Fruit fly (Drosophila melanogaster): ENCODE measurements around the gene Rheb.

Gene Rheb

dm6 chr3R:5562956-5563355, 5.8 kb upstream of the Rheb start:
- TF ChIP-seq CG2120 (GFP tag; optimal IDR thresholded peaks at IDR 0.05) (no peak), lov (optimal IDR thresholded peaks at IDR 0.05) (no peak), lov (GFP tag; IDR thresholded peaks at IDR 0.05) (0 out of 3 replicates have a peak, but pooled peaks have one; percentile 29), zfh2 (GFP tag; optimal IDR thresholded peaks at IDR 0.05) (no peak), sr (GFP tag; IDR thresholded peaks at IDR 0.05) (0 out of 3 replicates have a peak, but pooled peaks have one; percentile 28), Med (GFP tag) (peak; percentile 61), CG17385 (GFP tag; optimal IDR thresholded peaks at IDR 0.05) (peak; percentile 13), CG10543 (GFP tag; optimal IDR thresholded peaks at IDR 0.05) (no peak), CG14860 (GFP tag; IDR thresholded peaks at IDR 0.05; ENCODE audit: partially characterized antibody) (no peak), crol (GFP tag; IDR thresholded peaks at IDR 0.05) (0 out of 2 replicates have a peak, but pooled peaks have one; percentile 24), pan (optimal IDR thresholded peaks at IDR 0.05) (no peak), pan (GFP tag; optimal IDR thresholded peaks at IDR 0.05 in 1 of 2, IDR thresholded peaks at IDR 0.05 in 1 of 2) (no peak)

DNA sequence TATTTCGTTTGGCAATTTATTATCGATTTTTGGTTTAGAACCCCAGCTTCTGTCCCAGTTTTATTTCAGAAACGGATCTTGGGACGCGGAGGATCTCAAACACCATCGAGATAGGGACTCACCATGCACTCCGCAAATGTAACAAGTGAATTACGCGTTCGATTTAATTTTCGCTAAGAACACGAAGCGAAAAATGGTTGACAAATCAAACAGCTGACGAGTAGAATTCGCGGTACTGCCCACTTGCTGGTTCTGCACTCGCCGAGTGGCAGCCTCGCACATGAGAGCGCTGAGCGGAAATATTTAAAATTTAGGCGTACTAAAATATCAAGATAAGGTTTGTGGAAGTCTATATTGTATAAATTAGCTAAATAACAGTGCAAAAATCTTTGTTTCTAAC, 5.3 kb upstream of the Rheb start, which contains the start of gene Pi4KIIalpha:
Pi4KIIalpha (minus strand) TSS at position 233 of the 400 bp plus-strand sequence.
- TF ChIP-seq slou (GFP tag; optimal IDR thresholded peaks at IDR 0.05) (no peak), wdn (GFP tag; IDR thresholded peaks at IDR 0.05) (no peak), dm (GFP tag; optimal IDR thresholded peaks at IDR 0.05) (no peak), Mad (GFP tag; optimal IDR thresholded peaks at IDR 0.05) (no peak), CG6175 (GFP tag; IDR thresholded peaks at IDR 0.05) (no peak), tna (GFP tag; IDR thresholded peaks at IDR 0.05; ENCODE audit: partially characterized antibody) (no peak), org-1 (GFP tag; optimal IDR thresholded peaks at IDR 0.05) (no peak), CG3407 (GFP tag; optimal IDR thresholded peaks at IDR 0.05) (no peak), CG9932 (GFP tag; IDR thresholded peaks at IDR 0.05) (no peak), gfzf (GFP tag; optimal IDR thresholded peaks at IDR 0.05) (peak; percentile 9), CG6765 (GFP tag; optimal IDR thresholded peaks at IDR 0.05) (no peak), CG7556 (GFP tag; optimal IDR thresholded peaks at IDR 0.05) (no peak), CG4854 (GFP tag; optimal IDR thresholded peaks at IDR 0.05) (no peak), HLH54F (GFP tag; optimal IDR thresholded peaks at IDR 0.05) (no peak), Hr51 (GFP tag; optimal IDR thresholded peaks at IDR 0.05) (no peak), stwl (tag; optimal IDR thresholded peaks at IDR 0.05) (peak; percentile 6), HmgZ (tag; optimal IDR thresholded peaks at IDR 0.05) (peak; percentile 16), Scr (GFP tag; IDR thresholded peaks at IDR 0.05; ENCODE audit: partially characterized antibody) (no peak), HLH4C (GFP tag; IDR thresholded peaks at IDR 0.05; ENCODE audit: partially characterized antibody) (no peak), Dp (GFP tag; optimal IDR thresholded peaks at IDR 0.05) (peak; percentile 89), cwo (GFP tag; optimal IDR thresholded peaks at IDR 0.05) (no peak), CG34422 (GFP tag; IDR thresholded peaks at IDR 0.05) (peak; percentile 40; the same call in 1 of the 3 replicates), ham (GFP tag; IDR thresholded peaks at IDR 0.05) (no peak), Nf-YA (GFP tag; IDR thresholded peaks at IDR 0.05) (no peak), CG33213 (GFP tag; optimal IDR thresholded peaks at IDR 0.05) (no peak), CG15514 (GFP tag; optimal IDR thresholded peaks at IDR 0.05) (peak; percentile 66), CG13123 (GFP tag; optimal IDR thresholded peaks at IDR 0.05) (no peak), MBD-R2 (GFP tag; IDR thresholded peaks at IDR 0.05) (peak; percentile 84), crp (GFP tag; optimal IDR thresholded peaks at IDR 0.05) (peak; percentile 79 to 94), fd3F (GFP tag; optimal IDR thresholded peaks at IDR 0.05) (no peak), trem (tag; optimal IDR thresholded peaks at IDR 0.05) (peak; percentile 99), CG1792 (GFP tag; optimal IDR thresholded peaks at IDR 0.05) (no peak), Sry-β (GFP tag; optimal IDR thresholded peaks at IDR 0.05) (peak; percentile 32), seq (GFP tag; IDR thresholded peaks at IDR 0.05) (no peak), pzg (GFP tag; optimal IDR thresholded peaks at IDR 0.05) (peak; percentile 69), bsh (GFP tag; optimal IDR thresholded peaks at IDR 0.05) (no peak), cg (GFP tag; optimal IDR thresholded peaks at IDR 0.05) (no peak), Dll (GFP tag; IDR thresholded peaks at IDR 0.05; ENCODE audit: partially characterized antibody) (peak; percentile 26; the same call in 1 of the 4 replicates)
